Fruit fly (Drosophila melanogaster) whole organism, prepupa: ENCODE results near the gene CG34136.

Experiments used
- CG10669 ChIP-seq: fragments of 200-800 bp; sonication (Bioruptor generic); optimal IDR thresholded peaks from 3 replicates; lab custom pipeline; 2018; ENCODE audit warnings: missing biosample characterization, mild to moderate bottlenecking, missing genetic modification characterization, moderate library complexity
- CG6854 ChIP-seq: fragments of 200-800 bp; sonication (Bioruptor generic); optimal IDR thresholded peaks from 2 replicates; lab custom pipeline; 2017; ENCODE audit warnings: missing biosample characterization, mild to moderate bottlenecking, missing genetic modification characterization
- CG8119 ChIP-seq: fragments of 200-800 bp; sonication (Bioruptor generic); IDR thresholded peaks from 3 replicates; pipeline ENCODE4 v1.3.6; 2022; ENCODE audit warnings: missing biosample characterization, missing genetic modification characterization

dm6 chr2L:21090958-21091357 is 5.8 kb upstream of the CG34136 start, which contains the start of gene CG14397:
- TF ChIP-seq CG6854 (no peak), CG10669 (GFP tag; lab: Kevin White, UChicago) (no peak), CG8119 (GFP tag; lab: Robert Waterston, UW) (no peak)
